Fruit fly (Drosophila melanogaster) whole organism, embryonic: Measurements from ENCODE around the gene RpL10Ab.

Experiments used
- CG10543 ChIP-seq: fragments of 200-800 bp; sonication (Bioruptor generic); optimal IDR thresholded peaks from 3 replicates; lab custom pipeline; 2017; ENCODE audit warnings: missing biosample characterization, mild to moderate bottlenecking, missing genetic modification characterization, moderate library complexity
- CG13287 ChIP-seq: fragments of 200-800 bp; sonication (Bioruptor generic); IDR thresholded peaks from 2 replicates; pipeline ENCODE4 v1.3.6; 2022; ENCODE audit warnings: missing biosample characterization, missing genetic modification characterization; ENCODE audit not compliant: partially characterized antibody
- CG13624 ChIP-seq: fragments of 200-800 bp; sonication (Bioruptor generic); optimal IDR thresholded peaks from 2 replicates; lab custom pipeline; 2016; ENCODE audit warnings: missing biosample characterization, missing genetic modification characterization
- CG15696 ChIP-seq: fragments of 200-800 bp; sonication (Bioruptor generic); optimal IDR thresholded peaks from 2 replicates; lab custom pipeline; 2019; ENCODE audit warnings: missing biosample characterization, mild to moderate bottlenecking, missing genetic modification characterization, moderate library complexity
- CG18599 ChIP-seq: fragments of 200-800 bp; sonication (Bioruptor generic); optimal IDR thresholded peaks from 3 replicates; lab custom pipeline; 2017; ENCODE audit warnings: missing biosample characterization, missing genetic modification characterization, mild to moderate bottlenecking, moderate library complexity, missing genetic modification reagents
- CG30403 ChIP-seq: fragments of 200-800 bp; sonication (Bioruptor generic); optimal IDR thresholded peaks from 3 replicates; lab custom pipeline; 2016; ENCODE audit warnings: missing biosample characterization, missing genetic modification characterization
- CG34422 ChIP-seq: fragments of 200-800 bp; sonication (Bioruptor generic); IDR thresholded peaks from 3 replicates; pipeline ENCODE4 v1.3.6; 2022; ENCODE audit warnings: missing biosample characterization, missing genetic modification characterization
- CG3995 ChIP-seq: fragments of 200-800 bp; sonication (Bioruptor generic); optimal IDR thresholded peaks from 3 replicates; lab custom pipeline; 2016; ENCODE audit warnings: missing biosample characterization, missing genetic modification characterization
- CG42726 ChIP-seq: fragments of 200-800 bp; sonication (Bioruptor generic); IDR thresholded peaks from 2 replicates; pipeline ENCODE4 v1.3.6; 2022; ENCODE audit warnings: missing biosample characterization, missing genetic modification characterization; ENCODE audit not compliant: partially characterized antibody
- CG6791 ChIP-seq: fragments of 200-800 bp; sonication (Bioruptor generic); IDR thresholded peaks from 3 replicates; pipeline ENCODE4 v1.3.6; 2022; ENCODE audit warnings: missing biosample characterization, missing genetic modification characterization; ENCODE audit not compliant: partially characterized antibody
- CG7963 ChIP-seq: fragments of 200-800 bp; sonication (Bioruptor generic); IDR thresholded peaks from 3 replicates; pipeline ENCODE4 v1.3.6; 2022; ENCODE audit warnings: missing biosample characterization, missing genetic modification characterization; ENCODE audit not compliant: partially characterized antibody
- CG8388 ChIP-seq: fragments of 200-800 bp; sonication (Bioruptor generic); optimal IDR thresholded peaks from 2 replicates; lab custom pipeline; 2019; ENCODE audit warnings: missing biosample characterization, mild to moderate bottlenecking, missing genetic modification characterization, moderate library complexity
- CG9797 ChIP-seq: fragments of 200-800 bp; sonication (Bioruptor generic); optimal IDR thresholded peaks from 3 replicates; lab custom pipeline; 2018; ENCODE audit warnings: missing biosample characterization, mild to moderate bottlenecking, missing genetic modification characterization
- Dek ChIP-seq: fragments of 200-800 bp; sonication (Bioruptor generic); optimal IDR thresholded peaks from 3 replicates; lab custom pipeline; 2019; ENCODE audit warnings: missing biosample characterization, mild to moderate bottlenecking, missing genetic modification characterization, moderate library complexity
- Dll ChIP-seq: fragments of 200-800 bp; sonication (Bioruptor generic); IDR thresholded peaks from 4 replicates; pipeline ENCODE4 v1.3.6; 2022; ENCODE audit warnings: missing biosample characterization, missing genetic modification characterization; ENCODE audit not compliant: partially characterized antibody
- Doc3 ChIP-seq: fragments of 200-800 bp; sonication (Bioruptor generic); IDR thresholded peaks from 3 replicates; pipeline ENCODE4 v1.3.6; 2022; ENCODE audit warnings: missing biosample characterization, missing genetic modification characterization; ENCODE audit not compliant: partially characterized antibody
- Dref ChIP-seq: fragments of 200-800 bp; sonication (Bioruptor generic); IDR thresholded peaks from 2 replicates; pipeline ENCODE4 v1.3.6; 2022; ENCODE audit warnings: missing biosample characterization, missing genetic modification characterization
- Elba2 ChIP-seq: fragments of 200-800 bp; sonication (Bioruptor generic); optimal IDR thresholded peaks from 3 replicates; lab custom pipeline; 2016; ENCODE audit warnings: missing biosample characterization, missing genetic modification characterization
- Ets97D ChIP-seq: fragments of 200-800 bp; sonication (Bioruptor generic); optimal IDR thresholded peaks from 3 replicates; lab custom pipeline; 2016; ENCODE audit warnings: missing biosample characterization, missing genetic modification characterization
- Fer1 ChIP-seq: fragments of 200-800 bp; sonication (Bioruptor generic); optimal IDR thresholded peaks from 2 replicates; lab custom pipeline; 2017; ENCODE audit warnings: missing biosample characterization, mild to moderate bottlenecking, missing genetic modification characterization
- HLH4C ChIP-seq: fragments of 200-800 bp; sonication (Bioruptor generic); IDR thresholded peaks from 3 replicates; pipeline ENCODE4 v1.3.6; 2022; ENCODE audit warnings: missing biosample characterization, missing genetic modification characterization; ENCODE audit not compliant: partially characterized antibody
- NC2α ChIP-seq: fragments of 200-800 bp; sonication (Bioruptor generic); optimal IDR thresholded peaks from 2 replicates; lab custom pipeline; 2016; ENCODE audit warnings: missing biosample characterization, missing genetic modification characterization
- Optix ChIP-seq: fragments of 200-800 bp; sonication (Bioruptor generic); IDR thresholded peaks from 3 replicates; pipeline ENCODE4 v1.3.6; 2022; ENCODE audit warnings: missing biosample characterization, missing genetic modification characterization
- Poxn ChIP-seq: fragments of 200-800 bp; sonication (Bioruptor generic); IDR thresholded peaks from 2 replicates; pipeline ENCODE4 v1.3.6; 2022; ENCODE audit warnings: missing biosample characterization, missing genetic modification characterization
- Rx ChIP-seq: fragments of 200-800 bp; sonication (Bioruptor generic); IDR thresholded peaks from 2 replicates; pipeline ENCODE4 v1.3.6; 2022; ENCODE audit warnings: missing biosample characterization, missing genetic modification characterization
- Scr ChIP-seq: fragments of 200-800 bp; sonication (Bioruptor generic); IDR thresholded peaks from 2 replicates; pipeline ENCODE4 v1.3.6; 2022; ENCODE audit warnings: missing biosample characterization, missing genetic modification characterization; ENCODE audit not compliant: partially characterized antibody
- Sin3A ChIP-seq: fragments of >200 bp; optimal IDR thresholded peaks from 2 replicates; lab custom pipeline; 2018
- Sry-δ ChIP-seq: fragments of 200-800 bp; sonication (Bioruptor generic); optimal IDR thresholded peaks from 2 replicates; lab custom pipeline; 2016; ENCODE audit warnings: missing biosample characterization, missing genetic modification characterization
- Vsx1 ChIP-seq: fragments of 200-800 bp; sonication (Bioruptor generic); optimal IDR thresholded peaks from 2 replicates; lab custom pipeline; 2017; ENCODE audit warnings: missing biosample characterization, mild to moderate bottlenecking, missing genetic modification characterization, missing genetic modification reagents
- Xbp1 ChIP-seq: fragments of 200-800 bp; sonication (Bioruptor generic); optimal IDR thresholded peaks from 3 replicates; lab custom pipeline; 2016; ENCODE audit warnings: missing biosample characterization, mild to moderate bottlenecking, missing genetic modification characterization
- amos ChIP-seq: fragments of 200-800 bp; sonication (Bioruptor generic); IDR thresholded peaks from 2 replicates; pipeline ENCODE4 v1.3.6; 2022; ENCODE audit warnings: missing biosample characterization, missing genetic modification characterization; ENCODE audit not compliant: partially characterized antibody
- aop ChIP-seq: fragments of 200-800 bp; sonication (Bioruptor generic); IDR thresholded peaks from 2 replicates; pipeline ENCODE4 v1.3.6; 2022; ENCODE audit warnings: missing biosample characterization, missing genetic modification characterization
- ato ChIP-seq: fragments of 200-800 bp; sonication (Bioruptor generic); IDR thresholded peaks from 2 replicates; pipeline ENCODE4 v1.3.6; 2022; ENCODE audit warnings: missing biosample characterization, missing genetic modification characterization; ENCODE audit not compliant: partially characterized antibody
- chinmo ChIP-seq: fragments of 200-800 bp; sonication (Bioruptor generic); IDR thresholded peaks from 4 replicates; pipeline ENCODE4 v1.3.6; 2022; ENCODE audit warnings: missing biosample characterization, missing genetic modification characterization; ENCODE audit not compliant: partially characterized antibody
- dysf ChIP-seq: fragments of 200-800 bp; sonication (Bioruptor generic); IDR thresholded peaks from 3 replicates; pipeline ENCODE4 v1.3.6; 2022; ENCODE audit warnings: missing biosample characterization, missing genetic modification characterization
- emc ChIP-seq: fragments of 200-800 bp; sonication (Bioruptor generic); optimal IDR thresholded peaks from 2 replicates; lab custom pipeline; 2016; ENCODE audit warnings: missing biosample characterization, missing genetic modification characterization
- ewg ChIP-seq: fragments of 200-800 bp; sonication (Bioruptor generic); optimal IDR thresholded peaks from 3 replicates; lab custom pipeline; 2017; ENCODE audit warnings: mild to moderate bottlenecking, missing biosample characterization, missing genetic modification reagents, missing genetic modification characterization
- gt ChIP-seq: fragments of 200-800 bp; sonication (Bioruptor generic); IDR thresholded peaks from 2 replicates; pipeline ENCODE4 v1.3.6; 2022; ENCODE audit warnings: missing biosample characterization, missing genetic modification characterization
- kay ChIP-seq: fragments of 200-800 bp; sonication (Bioruptor generic); optimal IDR thresholded peaks from 2 replicates; lab custom pipeline; 2016; ENCODE audit warnings: missing biosample characterization, missing genetic modification characterization
- nmo ChIP-seq: fragments of 200-800 bp; sonication (Bioruptor generic); optimal IDR thresholded peaks from 2 replicates; lab custom pipeline; 2018; ENCODE audit warnings: missing biosample characterization, mild to moderate bottlenecking, missing genetic modification characterization, moderate library complexity
- oc ChIP-seq: fragments of 200-800 bp; sonication (Bioruptor generic); optimal IDR thresholded peaks from 2 replicates; lab custom pipeline; 2018; ENCODE audit warnings: missing biosample characterization, mild to moderate bottlenecking, missing genetic modification characterization, moderate library complexity
- odd ChIP-seq: fragments of 200-800 bp; sonication (Bioruptor generic); optimal IDR thresholded peaks from 2 replicates; lab custom pipeline; 2017; ENCODE audit warnings: missing biosample characterization, mild to moderate bottlenecking, missing genetic modification characterization
- onecut ChIP-seq: fragments of 200-800 bp; sonication (Bioruptor generic); IDR thresholded peaks from 2 replicates; pipeline ENCODE4 v1.3.6; 2022; ENCODE audit warnings: missing biosample characterization, missing genetic modification characterization
- pfk ChIP-seq: fragments of 200-800 bp; sonication (Bioruptor generic); optimal IDR thresholded peaks from 2 replicates; lab custom pipeline; 2018; ENCODE audit warnings: missing biosample characterization, mild to moderate bottlenecking, missing genetic modification characterization, moderate library complexity
- scrt ChIP-seq: fragments of 200-800 bp; sonication (Bioruptor generic); optimal IDR thresholded peaks from 2 replicates; lab custom pipeline; 2018; ENCODE audit warnings: missing biosample characterization, mild to moderate bottlenecking, missing genetic modification characterization, moderate library complexity
- sqz ChIP-seq: fragments of 200-800 bp; sonication (Bioruptor generic); optimal IDR thresholded peaks from 3 replicates; lab custom pipeline; 2018; ENCODE audit warnings: missing biosample characterization, mild to moderate bottlenecking, missing genetic modification characterization
- sug ChIP-seq: fragments of 200-800 bp; optimal IDR thresholded peaks from 2 replicates; lab custom pipeline; 2019; ENCODE audit warnings: missing biosample characterization, mild to moderate bottlenecking, missing genetic modification characterization, moderate library complexity
- vnd ChIP-seq: fragments of 200-800 bp; sonication (Bioruptor generic); IDR thresholded peaks from 3 replicates; pipeline ENCODE4 v1.3.6; 2022; ENCODE audit warnings: missing biosample characterization, missing genetic modification characterization; ENCODE audit not compliant: partially characterized antibody
- wdn ChIP-seq: fragments of 200-800 bp; sonication (Bioruptor generic); IDR thresholded peaks from 2 replicates; pipeline ENCODE4 v1.3.6; 2022; ENCODE audit warnings: missing biosample characterization, missing genetic modification characterization

RpL10Ab gene

dm6 chr3L:11814655-11815054, 8.0 kb upstream of the RpL10Ab start, which contains the start of gene Cubn2:
Gene Cubn2, minus strand, starts transcription at chr3L:11814755.
- TF ChIP-seq CG8388 (GFP tag; lab: Kevin White, UChicago): no peak
- no peak for TF ChIP-seq Dref (GFP tag; lab: Robert Waterston, UW)
- TF ChIP-seq Dek (tag; lab: Kevin White, UChicago): no peak
- TF ChIP-seq emc (GFP tag; lab: Kevin White, UChicago): no peak
- TF ChIP-seq nmo (GFP tag; lab: Kevin White, UChicago): no peak
- TF ChIP-seq CG13287 (GFP tag; lab: Robert Waterston, UW): no peak
- no peak for TF ChIP-seq CG3995
- TF ChIP-seq Poxn (GFP tag; lab: Robert Waterston, UW): no peak
- no peak for TF ChIP-seq ato
- no peak for TF ChIP-seq CG10543 (GFP tag; lab: Kevin White, UChicago)
- no peak for TF ChIP-seq wdn (GFP tag; lab: Robert Waterston, UW)
- TF ChIP-seq Rx (GFP tag; lab: Robert Waterston, UW): no peak
- TF ChIP-seq CG15696 (tag; lab: Kevin White, UChicago): no peak
- TF ChIP-seq NC2α: no peak
- TF ChIP-seq CG18599 (GFP tag; lab: Kevin White, UChicago): no peak
- no peak for TF ChIP-seq aop
- no peak for TF ChIP-seq CG13624 (GFP tag; lab: Kevin White, UChicago)
- no peak for TF ChIP-seq pfk
- TF ChIP-seq dysf (GFP tag; lab: Robert Waterston, UW): no peak
- no peak for TF ChIP-seq kay (GFP tag; lab: Kevin White, UChicago)

DNA sequence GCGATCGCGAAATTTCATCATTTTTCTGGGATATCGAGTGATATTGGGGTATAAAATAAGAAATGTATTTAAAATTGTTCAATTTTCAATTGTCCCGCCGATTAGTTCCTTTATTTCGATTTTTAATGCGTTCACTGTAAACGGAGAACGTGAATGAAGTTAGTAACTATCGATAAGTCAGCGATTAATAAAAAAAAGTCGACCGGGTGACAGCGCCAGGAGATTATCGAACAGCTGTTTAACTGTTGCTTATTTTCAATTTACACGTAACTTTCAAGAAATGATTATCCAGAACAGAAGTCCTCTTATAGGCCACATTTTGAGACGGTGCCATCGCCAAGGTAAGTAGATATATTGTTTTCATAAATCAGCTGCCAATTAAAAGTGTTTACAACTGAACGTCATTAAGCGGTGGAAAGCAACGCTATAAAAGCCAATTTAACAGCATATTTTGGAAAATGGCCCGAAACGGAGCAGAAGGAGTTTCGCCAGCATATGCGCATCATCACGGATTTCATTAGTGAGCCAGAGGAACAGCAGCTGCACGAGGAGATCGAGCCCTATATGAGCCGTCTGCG, 7.3 kb upstream of the RpL10Ab start, which contains the start of gene CG14130:
Gene CG14130 (plus strand): TSS at position 225 of the 578 bp plus-strand sequence.
- TF ChIP-seq ewg: no peak
- TF ChIP-seq Xbp1 (GFP tag; lab: Kevin White, UChicago): peak; percentile 31
- TF ChIP-seq Fer1 (GFP tag; lab: Kevin White, UChicago): no peak
- TF ChIP-seq Sry-δ (GFP tag; lab: Kevin White, UChicago): peak; percentile 91
- peak; percentile 62 for TF ChIP-seq Elba2
- TF ChIP-seq Vsx1 (GFP tag; lab: Kevin White, UChicago): no peak
- no peak for TF ChIP-seq odd (GFP tag; lab: Kevin White, UChicago)
- TF ChIP-seq gt (GFP tag; lab: Robert Waterston, UW): no peak
- peak; percentile 98 for TF ChIP-seq CG13287 (GFP tag; lab: Robert Waterston, UW)
- TF ChIP-seq Doc3 (GFP tag; lab: Robert Waterston, UW): peak; percentile 89
- peak; percentile 96 for TF ChIP-seq HLH4C
- no peak for TF ChIP-seq sug
- no peak for TF ChIP-seq Optix
- peak; percentile 79 for TF ChIP-seq vnd (GFP tag; lab: Robert Waterston, UW)
- TF ChIP-seq oc (tag; lab: Kevin White, UChicago): peak; percentile 95
- peak; percentile 91 for TF ChIP-seq amos (GFP tag; lab: Robert Waterston, UW)
- TF ChIP-seq CG7963: peak; percentile 91
- TF ChIP-seq CG42726 (GFP tag; lab: Robert Waterston, UW): peak; percentile 68; the same call in 1 of the 2 replicates
- TF ChIP-seq chinmo (GFP tag; lab: Robert Waterston, UW): peak; percentile 92
- TF ChIP-seq Ets97D (GFP tag; lab: Kevin White, UChicago): peak; percentile 34
- TF ChIP-seq Sin3A (lab: Kevin White, UChicago): peak; percentile 8
- TF ChIP-seq CG30403: no peak
- no peak for TF ChIP-seq onecut (GFP tag; lab: Robert Waterston, UW)
- peak; percentile 94 for TF ChIP-seq CG6791
- no peak for TF ChIP-seq sqz (GFP tag; lab: Kevin White, UChicago)
- peak; percentile 94 for TF ChIP-seq Dll (GFP tag; lab: Robert Waterston, UW)
- TF ChIP-seq CG9797 (GFP tag; lab: Kevin White, UChicago): peak; percentile 4
- peak; percentile 56; the same call in 1 of the 3 replicates for TF ChIP-seq CG34422 (GFP tag; lab: Robert Waterston, UW)
- TF ChIP-seq scrt (GFP tag; lab: Kevin White, UChicago): peak; percentile 98
- peak; percentile 90 for TF ChIP-seq Scr (GFP tag; lab: Robert Waterston, UW)
